Worm (Caenorhabditis elegans) whole organism, mixed stage, embryonic: ENCODE measurements around the gene Y116A8A.4.

ENCODE experiments used
- nhr-237 ChIP-seq: fragments of 150-350 bp; optimal IDR thresholded peaks from 2 replicates; lab custom pipeline; 2014; ENCODE audit warnings: missing biosample characterization, missing genetic modification characterization
- nhr-76 ChIP-seq: sonication (generic microtip); optimal IDR thresholded peaks from 2 replicates; lab custom pipeline; 2017; ENCODE audit warnings: missing biosample characterization, missing genetic modification characterization
- unc-62 ChIP-seq: fragments of 150-350 bp; optimal IDR thresholded peaks from 2 replicates; lab custom pipeline; 2014; ENCODE audit warnings: missing biosample characterization, missing genetic modification reagents, missing genetic modification characterization

- no peak for TF ChIP-seq nhr-76 (tag; lab: Kevin White, UChicago)
- no peak for TF ChIP-seq nhr-237
- no peak for TF ChIP-seq unc-62 (GFP tag; lab: Kevin White, UChicago)
These were observed 32.2 kb downstream of the Y116A8A.4 start, which contains the start of gene map-2 for ce11 chrIV:16854790-16855189.
